Fruit fly (Drosophila melanogaster) whole organism, embryonic: ENCODE results near the gene Myo28B1.

ENCODE experiments used
- ATbp ChIP-seq: fragments of 200-800 bp; sonication (Bioruptor generic); optimal IDR thresholded peaks from 2 replicates; lab custom pipeline; 2017; ENCODE audit warnings: missing biosample characterization, mild to moderate bottlenecking, missing genetic modification characterization, missing genetic modification reagents
- Aef1 ChIP-seq: fragments of 200-800 bp; sonication (Bioruptor generic); IDR thresholded peaks from 3 replicates; pipeline ENCODE4 v1.3.6; 2022; ENCODE audit warnings: missing biosample characterization, missing genetic modification characterization
- BtbVII ChIP-seq: fragments of 200-800 bp; sonication (Bioruptor generic); optimal IDR thresholded peaks from 3 replicates; lab custom pipeline; 2017; ENCODE audit warnings: missing biosample characterization, mild to moderate bottlenecking, missing genetic modification characterization
- CG10654 ChIP-seq: fragments of 200-800 bp; sonication (Bioruptor generic); optimal IDR thresholded peaks from 2 replicates; lab custom pipeline; 2016; ENCODE audit warnings: missing biosample characterization, missing genetic modification characterization
- CG12104 ChIP-seq: fragments of 200-800 bp; sonication (Bioruptor generic); optimal IDR thresholded peaks from 3 replicates; lab custom pipeline; 2016; ENCODE audit warnings: missing biosample characterization, missing genetic modification characterization
- CG12219 ChIP-seq: fragments of 200-800 bp; sonication (Bioruptor generic); optimal IDR thresholded peaks from 3 replicates; lab custom pipeline; 2018; ENCODE audit warnings: missing biosample characterization, mild to moderate bottlenecking, missing genetic modification characterization
- CG12769 ChIP-seq: fragments of 200-800 bp; sonication (Bioruptor generic); optimal IDR thresholded peaks from 2 replicates; lab custom pipeline; 2019; ENCODE audit warnings: missing biosample characterization, mild to moderate bottlenecking, missing genetic modification characterization, moderate library complexity
- CG13775 ChIP-seq: fragments of 200-800 bp; sonication (Bioruptor generic); optimal IDR thresholded peaks from 3 replicates; lab custom pipeline; 2017; ENCODE audit warnings: missing biosample characterization, mild to moderate bottlenecking, missing genetic modification characterization
- CG1529 ChIP-seq: fragments of 200-800 bp; sonication (Bioruptor generic); optimal IDR thresholded peaks from 3 replicates; lab custom pipeline; 2018; ENCODE audit warnings: missing biosample characterization, missing genetic modification characterization
- CG15696 ChIP-seq: fragments of 200-800 bp; sonication (Bioruptor generic); optimal IDR thresholded peaks from 2 replicates; lab custom pipeline; 2019; ENCODE audit warnings: missing biosample characterization, mild to moderate bottlenecking, missing genetic modification characterization, moderate library complexity
- CG16863 ChIP-seq: fragments of 200-800 bp; sonication (Bioruptor generic); optimal IDR thresholded peaks from 3 replicates; lab custom pipeline; 2016; ENCODE audit warnings: missing biosample characterization, missing genetic modification characterization
- CG17186 ChIP-seq: fragments of 200-800 bp; sonication (Bioruptor generic); optimal IDR thresholded peaks from 3 replicates; lab custom pipeline; 2017; ENCODE audit warnings: missing biosample characterization, missing genetic modification reagents, missing genetic modification characterization
- CG17568 ChIP-seq: fragments of 200-800 bp; sonication (Bioruptor generic); optimal IDR thresholded peaks from 2 replicates; lab custom pipeline; 2018; ENCODE audit warnings: missing biosample characterization, mild to moderate bottlenecking, missing genetic modification characterization, moderate library complexity
- CG1792 ChIP-seq: fragments of 200-800 bp; sonication (Bioruptor generic); optimal IDR thresholded peaks from 2 replicates; lab custom pipeline; 2016; ENCODE audit warnings: missing biosample characterization, missing genetic modification characterization
- CG1832 ChIP-seq: fragments of 200-800 bp; sonication (Bioruptor generic); optimal IDR thresholded peaks from 2 replicates; lab custom pipeline; 2017; ENCODE audit warnings: missing biosample characterization, mild to moderate bottlenecking, missing genetic modification characterization, inconsistent platforms
- CG2202 ChIP-seq: fragments of 200-800 bp; sonication (Bioruptor generic); optimal IDR thresholded peaks from 2 replicates; lab custom pipeline; 2018; ENCODE audit warnings: missing biosample characterization, mild to moderate bottlenecking, missing genetic modification characterization
- CG31224 ChIP-seq: fragments of 200-800 bp; sonication (Bioruptor generic); IDR thresholded peaks from 2 replicates; pipeline ENCODE4 v1.3.6; 2022; ENCODE audit warnings: missing biosample characterization, missing genetic modification characterization
- CG32767 ChIP-seq: fragments of 200-800 bp; sonication (Bioruptor generic); IDR thresholded peaks from 2 replicates; pipeline ENCODE4 v1.3.6; 2022; ENCODE audit warnings: missing biosample characterization, missing genetic modification characterization
- CG33557 ChIP-seq: fragments of 200-800 bp; sonication (Bioruptor generic); optimal IDR thresholded peaks from 2 replicates; lab custom pipeline; 2019; ENCODE audit warnings: missing biosample characterization, mild to moderate bottlenecking, missing genetic modification characterization, moderate library complexity
- CG6765 ChIP-seq: fragments of 200-800 bp; sonication (Bioruptor generic); optimal IDR thresholded peaks from 3 replicates; lab custom pipeline; 2017; ENCODE audit warnings: missing biosample characterization, mild to moderate bottlenecking, missing genetic modification characterization
- CG6813 ChIP-seq: fragments of 200-800 bp; sonication (Bioruptor generic); optimal IDR thresholded peaks from 2 replicates; lab custom pipeline; 2017; ENCODE audit warnings: missing biosample characterization, missing genetic modification characterization, mild to moderate bottlenecking, moderate library complexity, missing genetic modification reagents
- CG7357 ChIP-seq: fragments of 200-800 bp; sonication (Bioruptor generic); IDR thresholded peaks from 3 replicates; pipeline ENCODE4 v1.3.6; 2022; ENCODE audit warnings: missing biosample characterization, missing genetic modification characterization
- CG7839 ChIP-seq: fragments of 200-800 bp; sonication (Bioruptor generic); optimal IDR thresholded peaks from 3 replicates; lab custom pipeline; 2018; ENCODE audit warnings: missing biosample characterization, mild to moderate bottlenecking, missing genetic modification characterization, moderate library complexity
- CG7963 ChIP-seq: fragments of 200-800 bp; sonication (Bioruptor generic); IDR thresholded peaks from 3 replicates; pipeline ENCODE4 v1.3.6; 2022; ENCODE audit warnings: missing biosample characterization, missing genetic modification characterization; ENCODE audit not compliant: partially characterized antibody
- CG9817 ChIP-seq: fragments of 200-800 bp; sonication (Bioruptor generic); optimal IDR thresholded peaks from 2 replicates; lab custom pipeline; 2018; ENCODE audit warnings: missing biosample characterization, mild to moderate bottlenecking, missing genetic modification characterization, moderate library complexity
- Chrac-16 ChIP-seq: fragments of 200-800 bp; sonication (Bioruptor generic); optimal IDR thresholded peaks from 3 replicates; lab custom pipeline; 2016; ENCODE audit warnings: missing biosample characterization, missing genetic modification characterization
- D19B ChIP-seq: fragments of 200-800 bp; sonication (Bioruptor generic); optimal IDR thresholded peaks from 2 replicates; lab custom pipeline; 2017; ENCODE audit warnings: missing biosample characterization, mild to moderate bottlenecking, missing genetic modification characterization
- Dad ChIP-seq: fragments of 200-800 bp; sonication (Bioruptor generic); optimal IDR thresholded peaks from 3 replicates; lab custom pipeline; 2016; ENCODE audit warnings: missing biosample characterization, missing genetic modification characterization
- Dip3 ChIP-seq: fragments of 200-800 bp; sonication (Bioruptor generic); optimal IDR thresholded peaks from 3 replicates; lab custom pipeline; 2016; ENCODE audit warnings: missing biosample characterization, missing genetic modification characterization
- Dref ChIP-seq: fragments of 200-800 bp; sonication (Bioruptor generic); IDR thresholded peaks from 2 replicates; pipeline ENCODE4 v1.3.6; 2022; ENCODE audit warnings: missing biosample characterization, missing genetic modification characterization
- Eip74EF ChIP-seq, 2 experiments: fragments of 200-800 bp in 1 of 2; fragments of >200 bp in 1 of 2; sonication (Bioruptor generic) in 1 of 2; optimal IDR thresholded peaks; 2 replicates each; lab custom pipeline; 2017 to 2019; ENCODE audit warnings: missing biosample characterization in 2 of 2, missing genetic modification characterization in 2 of 2, mild to moderate bottlenecking in 1 of 2, moderate library complexity in 1 of 2
- H2.0 ChIP-seq: fragments of 200-800 bp; sonication (Bioruptor generic); IDR thresholded peaks from 2 replicates; pipeline ENCODE4 v1.3.6; 2022; ENCODE audit warnings: missing biosample characterization, missing genetic modification characterization
- Neu2 ChIP-seq: fragments of 200-800 bp; sonication (Bioruptor generic); optimal IDR thresholded peaks from 3 replicates; lab custom pipeline; 2016; ENCODE audit warnings: missing biosample characterization, missing genetic modification characterization, borderline replicate concordance
- Sox102F ChIP-seq: fragments of 200-800 bp; sonication (Bioruptor generic); optimal IDR thresholded peaks from 2 replicates; lab custom pipeline; 2018; ENCODE audit warnings: missing biosample characterization, mild to moderate bottlenecking, missing genetic modification characterization, moderate library complexity
- cato ChIP-seq: fragments of 200-800 bp; sonication (Bioruptor generic); optimal IDR thresholded peaks from 2 replicates; lab custom pipeline; 2016; ENCODE audit warnings: missing biosample characterization, missing genetic modification characterization, borderline replicate concordance
- cg ChIP-seq: fragments of 200-800 bp; sonication (Bioruptor generic); optimal IDR thresholded peaks from 3 replicates; lab custom pipeline; 2019; ENCODE audit warnings: missing biosample characterization, mild to moderate bottlenecking, missing genetic modification characterization, moderate library complexity
- crp ChIP-seq, 2 experiments: fragments of 200-800 bp; sonication (Bioruptor generic); optimal IDR thresholded peaks; 2 replicates in 1 of 2; 3 replicates in 1 of 2; lab custom pipeline; 2017; ENCODE audit warnings: missing biosample characterization in 2 of 2, missing genetic modification characterization in 2 of 2, mild to moderate bottlenecking in 1 of 2, moderate library complexity in 1 of 2
- da ChIP-seq: fragments of 200-800 bp; sonication (Bioruptor generic); optimal IDR thresholded peaks from 2 replicates; lab custom pipeline; 2016; ENCODE audit warnings: missing biosample characterization, missing genetic modification characterization
- en ChIP-seq: fragments of 200-800 bp; sonication (Bioruptor generic); optimal IDR thresholded peaks from 2 replicates; lab custom pipeline; 2016; ENCODE audit warnings: missing biosample characterization, missing genetic modification characterization
- eyg ChIP-seq: fragments of 200-800 bp; sonication (Bioruptor generic); optimal IDR thresholded peaks from 3 replicates; lab custom pipeline; 2016; ENCODE audit warnings: missing biosample characterization, missing genetic modification characterization
- fru ChIP-seq: fragments of >200 bp; optimal IDR thresholded peaks from 2 replicates; lab custom pipeline; 2017
- grn ChIP-seq: fragments of 200-800 bp; sonication (Bioruptor generic); optimal IDR thresholded peaks from 3 replicates; lab custom pipeline; 2017; ENCODE audit warnings: missing biosample characterization, missing genetic modification characterization
- gt ChIP-seq: fragments of 200-800 bp; sonication (Bioruptor generic); IDR thresholded peaks from 2 replicates; pipeline ENCODE4 v1.3.6; 2022; ENCODE audit warnings: missing biosample characterization, missing genetic modification characterization
- mam ChIP-seq: fragments of 200-800 bp; sonication (Bioruptor generic); optimal IDR thresholded peaks from 3 replicates; lab custom pipeline; 2016; ENCODE audit warnings: missing biosample characterization, missing genetic modification characterization
- mld ChIP-seq: fragments of 200-800 bp; sonication (Bioruptor generic); IDR thresholded peaks from 3 replicates; pipeline ENCODE4 v1.3.6; 2022; ENCODE audit warnings: missing biosample characterization, missing genetic modification characterization; ENCODE audit not compliant: partially characterized antibody
- nerfin-2 ChIP-seq: fragments of 200-800 bp; sonication (Bioruptor generic); IDR thresholded peaks from 2 replicates; pipeline ENCODE4 v1.3.6; 2022; ENCODE audit warnings: missing biosample characterization, missing genetic modification characterization; ENCODE audit not compliant: partially characterized antibody
- otp ChIP-seq: fragments of 200-800 bp; sonication (Bioruptor generic); IDR thresholded peaks from 3 replicates; pipeline ENCODE4, ENCODE4 v1.3.6; 2022; ENCODE audit warnings: missing biosample characterization, missing genetic modification characterization
- sens ChIP-seq: fragments of 200-800 bp; sonication (Bioruptor generic); peaks from one replicate; lab custom pipeline; 2016; ENCODE audit warnings: missing biosample characterization, missing genetic modification characterization
- ttk ChIP-seq: fragments of 200-800 bp; sonication (Bioruptor generic); IDR thresholded peaks from 2 replicates; pipeline ENCODE4 v2.1.2; 2022; ENCODE audit warnings: missing biosample characterization, missing genetic modification characterization
- zen ChIP-seq: fragments of 200-800 bp; sonication (Bioruptor generic); optimal IDR thresholded peaks from 3 replicates; lab custom pipeline; 2018; ENCODE audit warnings: missing biosample characterization, mild to moderate bottlenecking, missing genetic modification characterization, moderate library complexity
- zen2 ChIP-seq: fragments of 200-800 bp; sonication (Bioruptor generic); IDR thresholded peaks from 3 replicates; pipeline ENCODE4 v1.3.6; 2022; ENCODE audit warnings: missing biosample characterization, missing genetic modification characterization; ENCODE audit not compliant: partially characterized antibody

Myo28B1 gene

DNA sequence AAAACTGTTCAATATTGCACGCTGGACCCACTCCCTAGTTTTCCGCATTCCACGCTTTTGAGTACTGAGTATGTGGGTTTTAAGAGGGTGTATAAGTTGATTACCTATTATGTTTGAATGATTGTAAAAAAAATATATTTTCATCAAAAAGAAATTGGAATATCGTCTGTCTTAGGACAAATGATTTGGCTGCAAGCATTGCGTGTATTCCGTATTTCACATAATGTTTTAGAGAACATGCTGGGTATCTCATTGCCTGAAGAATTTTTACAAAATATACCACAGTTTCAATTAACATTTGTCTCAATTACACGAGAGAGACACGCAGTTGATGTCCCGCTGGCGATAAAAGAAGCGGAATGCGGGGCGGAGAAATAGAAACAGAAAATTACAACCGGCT is 33.1 kb upstream of the Myo28B1 start (continued):
- TF ChIP-seq Eip74EF (GFP tag; optimal IDR thresholded peaks at IDR 0.05; lab: Kevin White, UChicago) (peak in 1 of 2 experiments; percentile 44), crp (GFP tag; optimal IDR thresholded peaks at IDR 0.05; lab: Kevin White, UChicago) (no peak), Chrac-16 (peak; percentile 56), CG32767 (GFP tag; lab: Robert Waterston, UW) (no peak), CG15696 (peak; percentile 67), Dad (GFP tag; lab: Kevin White, UChicago) (peak; percentile 2), mam (GFP tag; lab: Kevin White, UChicago) (peak; percentile 18), CG12219 (peak; percentile 30), Aef1 (GFP tag; lab: Robert Waterston, UW) (no peak), zen (tag; lab: Kevin White, UChicago) (peak; percentile 92), da (GFP tag; lab: Kevin White, UChicago) (no peak), eyg (GFP tag; lab: Kevin White, UChicago) (no peak), CG7963 (no peak), otp (peak; percentile 60; the same call in 2 of the 3 replicates), H2.0 (peak; percentile 37; the same call in 1 of the 2 replicates), CG6765 (GFP tag; lab: Kevin White, UChicago) (no peak), D19B (GFP tag; lab: Kevin White, UChicago) (peak; percentile 73), CG10654 (peak; percentile 1), Dip3 (GFP tag; lab: Kevin White, UChicago) (no peak), Neu2 (GFP tag; lab: Kevin White, UChicago) (peak; percentile 29), CG17186 (GFP tag; lab: Kevin White, UChicago) (no peak), CG6813 (GFP tag; lab: Kevin White, UChicago) (peak; percentile 8), CG33557 (GFP tag; lab: Kevin White, UChicago) (no peak), CG1529 (GFP tag; lab: Kevin White, UChicago) (peak; percentile 13), CG13775 (peak; percentile 48), Sox102F (peak; percentile 42), gt (GFP tag; lab: Robert Waterston, UW) (no peak), cg (GFP tag; lab: Kevin White, UChicago) (no peak), cato (GFP tag; lab: Kevin White, UChicago) (no peak), CG1792 (GFP tag; lab: Kevin White, UChicago) (no peak), CG12104 (GFP tag; lab: Kevin White, UChicago) (no peak), CG9817 (no peak), ttk (no peak), zen2 (no peak), CG2202 (peak; percentile 68), CG7839 (tag; lab: Kevin White, UChicago) (peak; percentile 58), fru (no peak), en (peak; percentile 1), CG12769 (tag; lab: Kevin White, UChicago) (no peak), CG16863 (GFP tag; lab: Kevin White, UChicago) (peak; percentile 34), nerfin-2 (no peak), CG1832 (GFP tag; lab: Kevin White, UChicago) (no peak), BtbVII (no peak), ATbp (GFP tag; lab: Kevin White, UChicago) (peak; percentile 39), grn (peak; percentile 78), CG31224 (GFP tag; lab: Robert Waterston, UW) (no peak), mld (GFP tag; lab: Robert Waterston, UW) (no peak), CG7357 (no peak), CG17568 (GFP tag; lab: Kevin White, UChicago) (peak; percentile 38), sens (peak; percentile 48), Dref (GFP tag; lab: Robert Waterston, UW) (no peak)
